Worm (Caenorhabditis elegans) whole organism, mixed stage, embryonic: ENCODE measurements around the gene rrc-1.
A peak's percentile ranks its signal among the peaks of the same experiment; 100 is the strongest.

Experiments
- ces-1 ChIP-seq: fragments of 150-350 bp; optimal IDR thresholded peaks from 2 replicates; lab custom pipeline; 2014; ENCODE audit warnings: missing biosample characterization, missing genetic modification reagents, missing genetic modification characterization
- elt-1 ChIP-seq: sonication (generic microtip); optimal IDR thresholded peaks from 2 replicates; lab custom pipeline; 2017; ENCODE audit warnings: missing genetic modification characterization, mild to moderate bottlenecking, missing compliant biosample characterization, antibody characterized with exemption, moderate library complexity, borderline replicate concordance; ENCODE audit not compliant: insufficient read depth
- elt-3 ChIP-seq: fragments of 150-350 bp; optimal IDR thresholded peaks from 2 replicates; lab custom pipeline; 2014; ENCODE audit warnings: missing biosample characterization, missing genetic modification characterization
- flh-1 ChIP-seq: fragments of 200-800 bp; sonication (Bioruptor generic); optimal IDR thresholded peaks from 2 replicates; lab custom pipeline; 2018; ENCODE audit warnings: mild to moderate bottlenecking, missing genetic modification characterization, moderate library complexity, missing compliant biosample characterization
- hlh-1 ChIP-seq: fragments of 150-350 bp; optimal IDR thresholded peaks from 2 replicates; lab custom pipeline; 2014; ENCODE audit warnings: missing biosample characterization, missing genetic modification reagents, missing genetic modification characterization
- lin-13 ChIP-seq: fragments of 150-350 bp; optimal IDR thresholded peaks from 2 replicates; lab custom pipeline; 2014; ENCODE audit warnings: missing biosample characterization, missing genetic modification characterization
- lsy-2 ChIP-seq: fragments of 150-350 bp; optimal IDR thresholded peaks from 2 replicates; lab custom pipeline; 2014; ENCODE audit warnings: missing biosample characterization, missing genetic modification characterization
- nhr-12 ChIP-seq: fragments of 150-350 bp; optimal IDR thresholded peaks from 2 replicates; lab custom pipeline; 2014; ENCODE audit warnings: missing biosample characterization, missing genetic modification characterization
- nhr-2 ChIP-seq: fragments of 150-350 bp; optimal IDR thresholded peaks from 2 replicates; lab custom pipeline; 2014; ENCODE audit warnings: missing biosample characterization, missing genetic modification characterization
- nhr-28 ChIP-seq: fragments of 150-350 bp; optimal IDR thresholded peaks from 2 replicates; lab custom pipeline; 2014; ENCODE audit warnings: missing biosample characterization, missing genetic modification characterization
- pha-4 ChIP-seq: fragments of 150-350 bp; optimal IDR thresholded peaks from 2 replicates; lab custom pipeline; 2018; ENCODE audit warnings: missing biosample characterization, missing genetic modification reagents, missing genetic modification characterization
- snpc-4 ChIP-seq: fragments of 150-350 bp; optimal IDR thresholded peaks from 2 replicates; lab custom pipeline; 2014; ENCODE audit warnings: missing biosample characterization, missing genetic modification characterization
- unc-62 ChIP-seq: fragments of 150-350 bp; optimal IDR thresholded peaks from 2 replicates; lab custom pipeline; 2014; ENCODE audit warnings: missing biosample characterization, missing genetic modification reagents, missing genetic modification characterization
- ztf-11 ChIP-seq: fragments of 150-350 bp; optimal IDR thresholded peaks from 2 replicates; lab custom pipeline; 2014; ENCODE audit warnings: missing biosample characterization, missing genetic modification characterization

DNA sequence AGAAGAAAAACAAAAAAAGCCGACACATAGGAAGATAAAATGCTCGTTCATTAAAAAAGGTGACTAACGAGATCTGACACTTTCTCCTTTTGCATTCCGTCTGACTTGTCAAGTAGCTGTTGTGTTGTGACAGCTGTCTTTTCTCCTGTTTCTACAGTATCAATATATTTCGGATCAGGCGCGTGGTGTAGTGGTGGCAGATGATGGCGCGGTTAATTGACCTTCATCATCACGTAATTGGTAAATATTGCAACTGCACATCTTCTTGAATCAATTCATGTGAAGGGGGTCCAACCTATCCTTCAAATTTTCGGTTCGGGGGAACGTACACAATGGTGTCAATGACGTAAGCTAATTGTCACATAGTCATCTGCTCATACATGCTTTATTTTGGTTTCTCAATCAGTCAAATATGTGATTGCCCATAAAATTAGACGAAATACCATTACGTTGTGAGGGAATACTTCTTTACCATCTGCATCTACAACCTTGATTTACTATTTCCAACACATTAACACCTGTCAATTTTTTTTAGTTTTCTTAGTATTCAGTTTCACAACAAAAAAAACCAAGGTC is 17.2 kb upstream of the rrc-1 start:
- no peak for TF ChIP-seq flh-1 (GFP tag; lab: Kevin White, UChicago)
- no peak for TF ChIP-seq ztf-11 (tag; lab: Kevin White, UChicago)
- TF ChIP-seq snpc-4: no peak
- no peak for TF ChIP-seq lin-13 (tag; lab: Kevin White, UChicago)
- no peak for TF ChIP-seq hlh-1 (tag; lab: Kevin White, UChicago)
- peak; percentile 57 for TF ChIP-seq nhr-2 (tag; lab: Kevin White, UChicago)
- TF ChIP-seq pha-4 (tag; lab: Kevin White, UChicago): no peak
- no peak for TF ChIP-seq unc-62
- TF ChIP-seq nhr-12 (tag; lab: Kevin White, UChicago): no peak
- TF ChIP-seq ces-1 (GFP tag; lab: Kevin White, UChicago): no peak
- TF ChIP-seq elt-3: no peak
- TF ChIP-seq elt-1 (tag; lab: Kevin White, UChicago): no peak
- TF ChIP-seq nhr-28 (tag; lab: Kevin White, UChicago): no peak
- TF ChIP-seq lsy-2 (tag; lab: Kevin White, UChicago): no peak
